Worm (Caenorhabditis elegans) whole organism, late embryonic: ENCODE results near the gene gkow-1.

ENCODE experiments used
- Y22D7AL.16 ChIP-seq: sonication (generic microtip); optimal IDR thresholded peaks from 2 replicates; lab custom pipeline; 2016; ENCODE audit warnings: missing genetic modification characterization, missing compliant biosample characterization
- ama-1 ChIP-seq: fragments of 150-350 bp; optimal IDR thresholded peaks from 2 replicates; lab custom pipeline; 2014
- ceh-14 ChIP-seq: sonication (generic microtip); optimal IDR thresholded peaks from 2 replicates; lab custom pipeline; 2016; ENCODE audit warnings: missing genotype, missing genetic modification characterization, missing compliant biosample characterization
- ceh-19 ChIP-seq: fragments of 200-800 bp; sonication (Bioruptor generic); optimal IDR thresholded peaks from 2 replicates; lab custom pipeline; 2018; ENCODE audit warnings: mild to moderate bottlenecking, missing genetic modification characterization, missing compliant biosample characterization
- ceh-30 ChIP-seq: fragments of 150-350 bp; optimal IDR thresholded peaks from 2 replicates; lab custom pipeline; 2014; ENCODE audit warnings: missing biosample characterization, missing genetic modification characterization
- ceh-9 ChIP-seq: sonication (generic microtip); optimal IDR thresholded peaks from 2 replicates; lab custom pipeline; 2016; ENCODE audit warnings: mild to moderate bottlenecking, missing genetic modification characterization, inconsistent platforms, missing compliant biosample characterization
- lin-11 ChIP-seq: fragments of 200-800 bp; sonication (Bioruptor generic); optimal IDR thresholded peaks from 2 replicates; lab custom pipeline; 2018; ENCODE audit warnings: mild to moderate bottlenecking, missing genetic modification characterization, missing compliant biosample characterization
- nfya-1 ChIP-seq: sonication (generic microtip); optimal IDR thresholded peaks from 2 replicates; lab custom pipeline; 2017; ENCODE audit warnings: missing genetic modification characterization, mild to moderate bottlenecking, missing compliant biosample characterization, antibody characterized with exemption, moderate library complexity
- npax-4 ChIP-seq: sonication (generic microtip); optimal IDR thresholded peaks from 2 replicates; lab custom pipeline; 2016; ENCODE audit warnings: missing genetic modification characterization, missing compliant biosample characterization
- odd-2 ChIP-seq: sonication (generic microtip); optimal IDR thresholded peaks from 2 replicates; lab custom pipeline; 2017; ENCODE audit warnings: antibody characterized with exemption, mild to moderate bottlenecking, missing genetic modification characterization, missing compliant biosample characterization
- rnt-1 ChIP-seq: sonication (generic microtip); optimal IDR thresholded peaks from 2 replicates; lab custom pipeline; 2016; ENCODE audit warnings: missing genetic modification characterization, missing compliant biosample characterization
- sox-4 ChIP-seq: sonication (generic microtip); optimal IDR thresholded peaks from 2 replicates; lab custom pipeline; 2017; ENCODE audit warnings: mild to moderate bottlenecking, missing genetic modification characterization, inconsistent platforms, missing compliant biosample characterization
- tbx-7 ChIP-seq: sonication (generic microtip); optimal IDR thresholded peaks from 2 replicates; lab custom pipeline; 2016; ENCODE audit warnings: missing genotype, missing genetic modification characterization, missing compliant biosample characterization
- unc-55 ChIP-seq: sonication (generic microtip); optimal IDR thresholded peaks from 2 replicates; lab custom pipeline; 2017; ENCODE audit warnings: missing biosample characterization, missing genetic modification reagents, missing genetic modification characterization

DNA sequence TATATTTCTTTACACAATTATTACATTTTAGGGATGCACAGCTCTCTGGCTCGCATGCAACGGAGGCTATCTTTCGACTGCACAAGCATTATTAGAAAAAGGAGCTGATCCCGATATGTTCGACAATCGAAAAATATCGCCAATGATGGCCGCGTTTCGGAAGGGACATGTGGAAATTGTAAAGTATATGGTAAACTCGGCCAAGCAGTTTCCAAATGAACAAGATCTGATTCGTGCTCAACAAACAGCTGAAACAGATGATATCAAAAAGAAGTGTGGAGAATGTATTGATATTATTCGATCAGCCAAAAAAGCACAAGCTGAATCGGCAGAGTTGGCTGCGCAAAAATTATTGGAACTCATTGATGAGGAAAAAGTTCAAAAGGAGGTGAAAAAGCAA, 25.0 kb downstream of the gkow-1 start:
- TF ChIP-seq ceh-9 (tag; lab: Kevin White, UChicago) = no peak
- no peak for TF ChIP-seq sox-4 (tag; lab: Kevin White, UChicago)
- TF ChIP-seq ceh-14 = no peak
- no peak for TF ChIP-seq tbx-7 (tag; lab: Kevin White, UChicago)
- TF ChIP-seq ama-1 (lab: Kevin White, UChicago) = no peak
- no peak for TF ChIP-seq odd-2 (tag; lab: Kevin White, UChicago)
- no peak for TF ChIP-seq ceh-30 (tag; lab: Kevin White, UChicago)
- TF ChIP-seq lin-11 (tag; lab: Kevin White, UChicago) = no peak
- no peak for TF ChIP-seq nfya-1 (tag; lab: Kevin White, UChicago)
- no peak for TF ChIP-seq unc-55 (GFP tag; lab: Kevin White, UChicago)
- no peak for TF ChIP-seq Y22D7AL.16 (tag; lab: Kevin White, UChicago)
- no peak for TF ChIP-seq ceh-19 (GFP tag; lab: Kevin White, UChicago)
- no peak for TF ChIP-seq rnt-1
- TF ChIP-seq npax-4 = no peak
